Worm (Caenorhabditis elegans): ENCODE measurements around the gene grl-22.

Gene grl-22

DNA sequence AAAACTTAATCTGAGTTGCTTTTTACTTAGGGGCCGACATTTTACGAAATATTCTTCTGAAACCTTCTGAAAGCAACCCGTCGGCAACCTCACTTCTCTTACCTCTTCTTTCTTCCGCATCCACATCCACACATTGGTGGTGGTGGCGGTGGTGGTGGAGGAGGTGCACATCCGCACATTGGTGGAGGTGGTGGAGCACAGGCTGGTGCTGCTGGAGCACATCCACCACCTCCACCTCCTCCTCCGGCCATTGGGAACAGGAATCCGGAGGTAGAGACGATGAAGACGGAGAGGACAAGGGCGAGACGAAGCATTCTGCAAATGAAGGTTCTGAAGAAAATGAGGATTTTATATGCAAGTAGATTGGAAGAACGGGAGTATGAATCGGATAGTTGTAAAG is at the start of gene grl-22:
TSS of gene grl-22 (minus strand) at position 332 of the 400 bp plus-strand sequence.
- TF ChIP-seq alr-1 (tag; optimal IDR thresholded peaks at IDR 0.05) = no peak
- no peak for TF ChIP-seq elt-3 (tag; optimal IDR thresholded peaks at IDR 0.05)
- TF ChIP-seq ceh-82 (tag; optimal IDR thresholded peaks at IDR 0.05) = no peak
- no peak for TF ChIP-seq mab-5 (tag; optimal IDR thresholded peaks at IDR 0.05)
- no peak for TF ChIP-seq unc-55 (GFP tag; optimal IDR thresholded peaks at IDR 0.05)
- TF ChIP-seq ztf-4 (tag; optimal IDR thresholded peaks at IDR 0.05) = no peak
- TF ChIP-seq nhr-129 (tag; optimal IDR thresholded peaks at IDR 0.05) = no peak
- TF ChIP-seq lin-11 (tag; optimal IDR thresholded peaks at IDR 0.05) = no peak
- TF ChIP-seq lin-39 (tag; optimal IDR thresholded peaks at IDR 0.05) = no peak
- no peak for TF ChIP-seq Y55F3AM.14 (GFP tag; optimal IDR thresholded peaks at IDR 0.05)
- no peak for TF ChIP-seq ceh-16 (tag; optimal IDR thresholded peaks at IDR 0.05)
- no peak for TF ChIP-seq nhr-21 (tag; optimal IDR thresholded peaks at IDR 0.05)
- TF ChIP-seq zag-1 (tag; optimal IDR thresholded peaks at IDR 0.05) = no peak
- TF ChIP-seq sem-4 (tag; optimal IDR thresholded peaks at IDR 0.05) = no peak
- no peak for TF ChIP-seq nhr-237 (tag; optimal IDR thresholded peaks at IDR 0.05)
- TF ChIP-seq nhr-23 (tag; optimal IDR thresholded peaks at IDR 0.05) = no peak
- no peak for TF ChIP-seq crh-2 (tag; optimal IDR thresholded peaks at IDR 0.05)
- TF ChIP-seq fos-1 (tag; optimal IDR thresholded peaks at IDR 0.05) = no peak

DNA sequence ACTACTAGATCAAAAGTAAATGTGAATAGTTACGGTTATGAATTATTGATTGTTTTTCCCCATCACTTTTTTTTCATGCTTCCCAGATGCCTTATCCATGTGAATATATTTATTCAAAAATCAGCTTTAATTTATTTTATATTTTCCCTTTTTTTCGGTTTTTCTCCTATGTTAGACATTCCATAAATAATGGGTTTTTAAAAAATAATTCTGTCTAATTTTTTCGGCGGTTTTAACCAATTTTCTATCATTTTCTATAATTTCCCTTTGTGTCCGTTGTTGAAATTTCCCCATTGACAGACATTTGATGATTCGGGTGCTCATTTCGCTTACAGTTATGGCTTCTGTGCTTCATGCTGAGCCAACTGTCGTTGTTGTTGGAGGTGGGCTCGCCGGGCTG is 47.3 kb upstream of the grl-22 start, which contains the start of gene F48E8.3:
TSS of gene F48E8.3 (plus strand) at position 301 of the 400 bp plus-strand sequence.
- TF ChIP-seq unc-55 (GFP tag; optimal IDR thresholded peaks at IDR 0.05) (no peak), nhr-77 (tag; optimal IDR thresholded peaks at IDR 0.05) (no peak), Y55F3AM.14 (GFP tag; optimal IDR thresholded peaks at IDR 0.05) (no peak), ztf-1 (GFP tag; conservative IDR thresholded peaks at IDR 0.05) (no peak), peb-1 (tag; optimal IDR thresholded peaks at IDR 0.05) (no peak), fos-1 (tag; optimal IDR thresholded peaks at IDR 0.05) (no peak), nhr-10 (tag; optimal IDR thresholded peaks at IDR 0.05) (no peak), sma-3 (GFP tag; optimal IDR thresholded peaks at IDR 0.05) (no peak), R02D3.7 (tag; optimal IDR thresholded peaks at IDR 0.05) (no peak), nhr-129 (tag; optimal IDR thresholded peaks at IDR 0.05) (no peak), mab-5 (tag; optimal IDR thresholded peaks at IDR 0.05) (no peak), ceh-82 (tag; optimal IDR thresholded peaks at IDR 0.05) (no peak), sem-4 (tag; optimal IDR thresholded peaks at IDR 0.05) (no peak), lin-11 (tag; optimal IDR thresholded peaks at IDR 0.05) (no peak), dmd-4 (tag; optimal IDR thresholded peaks at IDR 0.05) (no peak), blmp-1 (tag; optimal IDR thresholded peaks at IDR 0.05; ENCODE audit: insufficient read depth) (no peak), mdl-1 (tag; optimal IDR thresholded peaks at IDR 0.05) (no peak), ceh-16 (tag; optimal IDR thresholded peaks at IDR 0.05) (no peak), nhr-23 (tag; optimal IDR thresholded peaks at IDR 0.05) (no peak), elt-3 (tag; optimal IDR thresholded peaks at IDR 0.05) (no peak)

DNA sequence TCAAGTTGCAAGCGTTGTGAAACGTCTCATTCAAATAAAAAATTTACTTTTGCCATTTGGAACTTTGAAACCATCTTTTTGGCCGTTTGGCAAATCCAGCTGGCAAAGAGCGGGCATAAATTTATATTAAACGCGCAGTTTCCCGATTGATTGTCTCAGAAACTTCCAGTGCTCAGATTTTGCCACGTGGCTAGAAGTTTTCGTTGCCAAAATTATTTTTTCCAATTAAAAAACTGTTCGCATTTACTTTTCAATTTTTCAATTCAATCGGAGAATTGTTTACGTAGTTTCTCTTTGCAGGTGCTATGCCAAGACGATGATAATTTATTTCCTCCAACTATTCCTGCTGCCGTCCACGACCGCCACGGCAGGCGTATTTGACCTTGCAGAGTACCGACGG is 39.5 kb upstream of the grl-22 start, which contains the start of gene F48E8.4:
TSS of gene F48E8.4 (plus strand) at position 301 of the 400 bp plus-strand sequence.
- no peak for TF ChIP-seq fos-1 (tag; optimal IDR thresholded peaks at IDR 0.05)
- peak; percentile 54 for TF ChIP-seq nhr-25 (tag; optimal IDR thresholded peaks at IDR 0.05)
- no peak for TF ChIP-seq ama-1 (optimal IDR thresholded peaks at IDR 0.05)

DNA sequence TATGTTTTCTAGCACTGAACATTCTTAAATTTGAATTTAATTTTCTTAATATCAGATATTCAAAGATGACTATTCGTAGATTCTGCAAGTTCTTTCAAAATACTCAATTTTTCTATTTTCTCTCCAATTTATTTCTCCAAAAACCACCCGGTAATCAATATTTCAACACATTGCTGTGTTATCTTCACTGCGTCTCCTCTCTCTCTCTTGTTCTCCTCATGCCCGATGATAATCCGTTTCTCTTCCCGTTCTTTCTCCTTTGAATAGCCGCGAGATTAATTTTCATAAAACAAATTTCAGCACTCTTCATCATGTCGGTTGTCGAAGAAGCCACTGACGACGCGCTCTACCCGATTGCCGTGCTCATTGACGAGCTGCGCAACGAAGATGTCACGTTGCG is 36.6 kb upstream of the grl-22 start, which contains the start of gene paa-1:
TSS of gene paa-1 (plus strand) at position 301 of the 400 bp plus-strand sequence.
- no peak for TF ChIP-seq mab-5 (tag; optimal IDR thresholded peaks at IDR 0.05)
- TF ChIP-seq nhr-129 (tag; optimal IDR thresholded peaks at IDR 0.05) = no peak
- no peak for TF ChIP-seq skn-1 (tag; optimal IDR thresholded peaks at IDR 0.05)
- TF ChIP-seq lin-13 (GFP tag; optimal IDR thresholded peaks at IDR 0.05) = no peak
- TF ChIP-seq mdl-1 (tag; optimal IDR thresholded peaks at IDR 0.05) = no peak
- TF ChIP-seq lsy-2 (tag; optimal IDR thresholded peaks at IDR 0.05) = no peak
- TF ChIP-seq ztf-4 (tag; optimal IDR thresholded peaks at IDR 0.05) = no peak
- TF ChIP-seq sem-4 (tag; optimal IDR thresholded peaks at IDR 0.05) = no peak
- no peak for TF ChIP-seq nhr-10 (tag; optimal IDR thresholded peaks at IDR 0.05)
- TF ChIP-seq nhr-11 (tag; optimal IDR thresholded peaks at IDR 0.05) = no peak
- no peak for TF ChIP-seq nhr-21 (tag; optimal IDR thresholded peaks at IDR 0.05)
- TF ChIP-seq Y55F3AM.14 (GFP tag; optimal IDR thresholded peaks at IDR 0.05) = no peak
- no peak for TF ChIP-seq sma-9 (GFP tag; optimal IDR thresholded peaks at IDR 0.05)
- no peak for TF ChIP-seq sma-9 (tag; optimal IDR thresholded peaks at IDR 0.05)
- TF ChIP-seq mbf-1 (tag; optimal IDR thresholded peaks at IDR 0.05) = no peak
- TF ChIP-seq crh-2 (tag; optimal IDR thresholded peaks at IDR 0.05) = no peak
- TF ChIP-seq unc-39 (tag; optimal IDR thresholded peaks at IDR 0.05) = no peak
- TF ChIP-seq unc-55 (GFP tag; optimal IDR thresholded peaks at IDR 0.05) = no peak
- TF ChIP-seq sma-3 (GFP tag; optimal IDR thresholded peaks at IDR 0.05) = no peak
